Worm (Caenorhabditis elegans) whole organism, L3 larva: ENCODE data around the gene C14C10.1.

Experiments used
- aly-2 ChIP-seq: fragments of 150-350 bp; optimal IDR thresholded peaks from 2 replicates; lab custom pipeline; 2014; ENCODE audit warnings: missing biosample characterization, missing genetic modification characterization
- ama-1 ChIP-seq: fragments of 150-350 bp; optimal IDR thresholded peaks from 2 replicates; lab custom pipeline; 2018
- ceh-16 ChIP-seq: sonication (generic microtip); optimal IDR thresholded peaks from 2 replicates; lab custom pipeline; 2017; ENCODE audit warnings: missing biosample characterization, missing genetic modification characterization
- ceh-82 ChIP-seq: fragments of 150-350 bp; optimal IDR thresholded peaks from 2 replicates; lab custom pipeline; 2014; ENCODE audit warnings: missing biosample characterization, missing genetic modification characterization
- ceh-9 ChIP-seq: sonication (generic microtip); optimal IDR thresholded peaks from 2 replicates; lab custom pipeline; 2018; ENCODE audit warnings: missing biosample characterization, missing genetic modification characterization
- daf-12 ChIP-seq: fragments of 150-350 bp; optimal IDR thresholded peaks from 2 replicates; lab custom pipeline; 2014; ENCODE audit warnings: missing biosample characterization, missing genetic modification reagents, missing genetic modification characterization
- egl-27 ChIP-seq: sonication (generic microtip); optimal IDR thresholded peaks from 4 replicates; lab custom pipeline; 2017; ENCODE audit warnings: missing biosample characterization, missing genetic modification reagents, missing genetic modification characterization
- egl-5 ChIP-seq: fragments of 150-350 bp; optimal IDR thresholded peaks from 2 replicates; lab custom pipeline; 2017; ENCODE audit warnings: missing biosample characterization, missing genetic modification reagents, missing genetic modification characterization, inconsistent platforms
- elt-2 ChIP-seq: sonication (generic microtip); optimal IDR thresholded peaks from 2 replicates; lab custom pipeline; 2016; ENCODE audit warnings: missing genetic modification reagents, mild to moderate bottlenecking, missing genetic modification characterization, missing compliant biosample characterization
- eor-1 ChIP-seq, 2 experiments: fragments of 150-350 bp; optimal IDR thresholded peaks; 2 replicates each; lab custom pipeline; 2014 to 2018; ENCODE audit warnings: missing biosample characterization in 2 of 2, missing genetic modification characterization in 2 of 2
- fkh-10 ChIP-seq: sonication (generic microtip); optimal IDR thresholded peaks from 2 replicates; lab custom pipeline; 2017; ENCODE audit warnings: missing biosample characterization, missing genetic modification reagents, missing genetic modification characterization
- fkh-2 ChIP-seq: fragments of 150-350 bp; optimal IDR thresholded peaks from 2 replicates; lab custom pipeline; 2014; ENCODE audit warnings: missing biosample characterization, missing genetic modification reagents, missing genetic modification characterization
- hmg-11 ChIP-seq: sonication (generic microtip); optimal IDR thresholded peaks from 2 replicates; lab custom pipeline; 2016; ENCODE audit warnings: missing genetic modification characterization, missing compliant biosample characterization
- lin-15B ChIP-seq: fragments of 150-350 bp; optimal IDR thresholded peaks from 2 replicates; lab custom pipeline; 2014; ENCODE audit warnings: missing biosample characterization, missing genetic modification characterization
- lin-39 ChIP-seq: fragments of 150-350 bp; optimal IDR thresholded peaks from 2 replicates; lab custom pipeline; 2018; ENCODE audit warnings: missing biosample characterization, missing genetic modification reagents, missing genetic modification characterization
- nfya-1 ChIP-seq: sonication (generic microtip); optimal IDR thresholded peaks from 2 replicates; lab custom pipeline; 2017; ENCODE audit warnings: missing genetic modification characterization, mild to moderate bottlenecking, missing compliant biosample characterization, antibody characterized with exemption, moderate library complexity; ENCODE audit not compliant: insufficient read depth
- nhr-11 ChIP-seq: fragments of 150-350 bp; optimal IDR thresholded peaks from 2 replicates; lab custom pipeline; 2014; ENCODE audit warnings: missing biosample characterization, missing genetic modification characterization
- nhr-23 ChIP-seq: fragments of 150-350 bp; optimal IDR thresholded peaks from 2 replicates; lab custom pipeline; 2014; ENCODE audit warnings: missing biosample characterization, missing genetic modification reagents, missing genetic modification characterization
- nhr-25 ChIP-seq: sonication (generic microtip); optimal IDR thresholded peaks from 2 replicates; lab custom pipeline; 2017; ENCODE audit warnings: missing biosample characterization, missing genetic modification characterization
- nhr-28 ChIP-seq: fragments of 150-350 bp; optimal IDR thresholded peaks from 2 replicates; lab custom pipeline; 2014; ENCODE audit warnings: missing biosample characterization, missing genetic modification characterization
- nhr-43 ChIP-seq: sonication (generic microtip); optimal IDR thresholded peaks from 2 replicates; lab custom pipeline; 2016; ENCODE audit warnings: mild to moderate bottlenecking, missing genetic modification characterization, missing compliant biosample characterization; ENCODE audit not compliant: poor library complexity, severe bottlenecking
- nhr-67 ChIP-seq: fragments of 150-350 bp; optimal IDR thresholded peaks from 2 replicates; lab custom pipeline; 2014; ENCODE audit warnings: missing biosample characterization, missing genetic modification characterization
- nhr-76 ChIP-seq: fragments of 150-350 bp; sonication (generic microtip); optimal IDR thresholded peaks from 5 replicates; lab custom pipeline; 2014; ENCODE audit warnings: missing biosample characterization, missing genetic modification characterization
- pha-4 ChIP-seq: fragments of 150-350 bp; optimal IDR thresholded peaks from 2 replicates; lab custom pipeline; 2014; ENCODE audit warnings: missing biosample characterization, missing genetic modification reagents, missing genetic modification characterization
- pqm-1 ChIP-seq: fragments of 150-350 bp; optimal IDR thresholded peaks from 2 replicates; lab custom pipeline; 2017; ENCODE audit warnings: missing biosample characterization, missing genetic modification characterization, inconsistent platforms
- sea-2 ChIP-seq: fragments of 150-350 bp; sonication (generic microtip); optimal IDR thresholded peaks from 4 replicates; lab custom pipeline; 2014; ENCODE audit warnings: missing biosample characterization, missing genetic modification reagents, missing genetic modification characterization
- snpc-4 ChIP-seq: fragments of 150-350 bp; optimal IDR thresholded peaks from 2 replicates; lab custom pipeline; 2014; ENCODE audit warnings: missing biosample characterization, missing genetic modification characterization
- unc-39 ChIP-seq: sonication (generic microtip); optimal IDR thresholded peaks from 4 replicates; lab custom pipeline; 2017; ENCODE audit warnings: missing biosample characterization, missing genetic modification characterization
- ztf-4 ChIP-seq: fragments of 150-350 bp; optimal IDR thresholded peaks from 2 replicates; lab custom pipeline; 2014; ENCODE audit warnings: missing biosample characterization, missing genetic modification characterization

Gene C14C10.1

DNA sequence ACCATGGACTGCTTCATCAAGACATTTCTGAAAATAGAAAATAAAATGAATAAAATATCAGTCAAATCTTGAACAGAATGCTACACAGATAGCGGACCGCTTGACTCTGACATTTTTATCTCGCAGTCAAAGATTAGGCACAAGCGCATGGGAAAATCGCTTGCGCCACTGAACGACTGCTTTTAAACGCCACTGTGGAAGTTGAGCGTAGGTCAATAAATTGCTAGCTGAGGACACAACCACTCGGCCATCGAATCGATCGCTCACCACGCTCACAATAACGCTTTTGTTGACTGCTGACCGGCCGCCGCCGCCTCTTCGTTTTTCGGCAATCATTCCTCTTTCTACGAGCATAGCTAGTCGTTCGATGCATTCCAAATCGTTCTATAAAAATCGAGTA is 8.7 kb downstream of the C14C10.1 start (continued):
- TF ChIP-seq nhr-25 (tag; lab: Kevin White, UChicago) (peak; percentile 71), lin-39 (tag; lab: Kevin White, UChicago) (peak; percentile 57), eor-1 (tag; optimal IDR thresholded peaks at IDR 0.05; lab: Kevin White, UChicago) (no peak)

DNA sequence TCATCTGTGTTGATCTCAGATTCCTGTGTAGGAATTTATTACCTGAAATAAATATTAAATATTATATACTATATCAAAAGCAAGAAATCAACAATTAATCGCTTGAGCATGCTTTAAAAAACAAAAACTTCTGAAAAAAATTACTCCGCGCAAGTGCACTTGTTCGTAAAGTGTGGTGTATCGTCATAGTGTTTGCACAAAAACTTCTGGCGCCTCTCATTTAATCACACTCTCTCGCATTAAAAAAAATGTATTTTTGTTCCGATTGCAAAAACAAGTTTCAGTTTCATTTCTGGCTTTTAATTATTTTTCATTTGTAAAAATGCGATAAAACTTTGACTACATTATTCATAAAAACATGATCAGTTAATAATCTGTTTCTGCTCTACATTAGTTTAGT is 11.0 kb downstream of the C14C10.1 start, which contains the start of the genes C14C10.10 and ril-2:
C14C10.10 (minus strand) TSS at position 19 of the 400 bp plus-strand sequence.
ril-2 (minus strand) TSS at position 48 of the 400 bp plus-strand sequence.
- TF ChIP-seq nhr-25 (tag; lab: Kevin White, UChicago) (no peak), nfya-1 (tag; lab: Kevin White, UChicago) (peak; percentile 34)
- TF ChIP-seq, all 47 proteins: peak for 1

DNA sequence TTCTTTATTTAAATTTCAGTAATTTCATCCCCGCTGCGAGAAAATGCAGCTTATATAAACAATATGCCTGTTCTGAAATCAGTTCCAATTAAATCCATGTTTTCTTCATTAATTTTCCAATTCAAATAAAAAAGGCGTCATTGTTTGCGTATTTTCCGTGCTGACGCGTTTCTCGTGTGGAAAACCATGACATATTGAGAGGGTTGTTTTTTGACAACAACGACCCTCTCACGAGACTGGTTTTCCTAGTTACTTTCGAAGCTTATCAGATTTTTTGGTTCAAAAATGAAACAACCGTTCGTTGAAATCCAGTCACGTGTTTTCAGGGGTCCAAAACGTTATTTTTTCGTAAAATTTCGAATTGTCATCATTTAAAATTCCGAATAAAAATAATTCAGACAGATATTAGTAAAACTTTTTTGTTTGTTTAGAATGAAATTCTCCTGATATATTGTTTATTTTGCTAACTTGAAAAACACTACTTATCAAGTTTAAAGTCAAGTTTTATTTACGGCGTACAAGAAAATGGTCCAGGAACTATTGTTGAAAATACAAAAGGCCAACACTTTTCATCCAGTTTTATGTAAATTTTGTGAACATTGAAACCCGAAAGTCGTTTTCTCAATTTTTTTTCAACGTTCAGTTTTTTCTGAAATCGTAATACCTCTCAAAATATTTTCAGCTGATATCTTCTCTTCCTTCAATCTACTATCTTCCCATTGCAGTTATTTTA is 11.5 kb downstream of the C14C10.1 start, which contains the start of gene C14C10.5:
C14C10.5 (plus strand) TSS at position 683 of the 733 bp plus-strand sequence.
- TF ChIP-seq pha-4 (tag; lab: Kevin White, UChicago) = peak; percentile 55
- TF ChIP-seq egl-5 (tag; lab: Kevin White, UChicago) = no peak
- TF ChIP-seq hmg-11 (tag; lab: Kevin White, UChicago) = peak; percentile 27
- TF ChIP-seq fkh-2 = no peak
- peak; percentile 16 for TF ChIP-seq elt-2 (tag; lab: Kevin White, UChicago)

ce11 chrV:12601835-12602234 is 13.7 kb downstream of the C14C10.1 start:
- TF ChIP-seq unc-39 (no peak), nhr-11 (no peak), nhr-25 (tag; lab: Kevin White, UChicago) (no peak), aly-2 (tag; lab: Kevin White, UChicago) (no peak), eor-1 (tag; optimal IDR thresholded peaks at IDR 0.05; lab: Kevin White, UChicago) (no peak), ztf-4 (no peak), pqm-1 (tag; lab: Kevin White, UChicago) (no peak), fkh-10 (GFP tag; lab: Kevin White, UChicago) (no peak), sea-2 (GFP tag; lab: Kevin White, UChicago) (no peak), egl-27 (tag; lab: Kevin White, UChicago) (no peak), ceh-82 (tag; lab: Kevin White, UChicago) (no peak), nhr-76 (no peak)
- TF ChIP-seq, all 47 proteins: peak for 0

- TF ChIP-seq nfya-1 (tag; lab: Kevin White, UChicago) (no peak), nhr-28 (no peak), ceh-9 (no peak), nhr-23 (no peak), nhr-11 (no peak), nhr-43 (tag; lab: Kevin White, UChicago) (no peak), ceh-16 (tag; lab: Kevin White, UChicago) (no peak), nhr-67 (tag; lab: Kevin White, UChicago) (no peak), lin-15B (tag; lab: Kevin White, UChicago) (no peak)
These were observed 19.0 kb downstream of the C14C10.1 start, which contains the start of gene erg-28 for ce11 chrV:12607113-12607512. Gene erg-28, plus strand, starts transcription at chrV:12607413.

- no peak for TF ChIP-seq ama-1 (lab: Kevin White, UChicago)
These were observed 20.7 kb downstream of the C14C10.1 start, which contains the start of gene ZC116.5 for ce11 chrV:12608857-12609256. Gene ZC116.5, minus strand, starts transcription at chrV:12608957.

DNA sequence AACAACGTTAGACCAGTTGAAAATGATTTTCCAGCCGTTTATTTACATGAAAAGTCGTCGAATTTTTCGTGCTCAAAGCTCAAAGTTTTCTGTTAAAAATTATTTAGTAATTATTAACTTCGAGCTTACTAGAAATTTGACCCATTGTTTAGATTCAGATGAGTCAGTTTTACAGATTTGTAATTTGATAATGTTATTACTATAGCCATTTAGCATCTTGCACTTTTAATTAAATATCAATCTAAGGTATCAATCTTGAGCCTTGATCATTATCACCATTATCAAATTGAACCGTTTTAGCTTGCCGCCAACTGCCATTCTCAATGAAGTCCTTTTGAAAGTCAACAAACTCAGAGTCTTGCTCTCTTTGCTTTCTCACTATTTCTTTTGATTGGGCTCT is 21.4 kb downstream of the C14C10.1 start, which contains the start of gene ZC116.1:
ZC116.1 (plus strand) TSS at position 301 of the 400 bp plus-strand sequence.
- TF ChIP-seq lin-15B (tag; lab: Kevin White, UChicago) (no peak), nfya-1 (tag; lab: Kevin White, UChicago) (no peak), fkh-10 (GFP tag; lab: Kevin White, UChicago) (no peak), daf-12 (tag; lab: Kevin White, UChicago) (no peak), nhr-43 (tag; lab: Kevin White, UChicago) (no peak), ztf-4 (no peak), snpc-4 (tag; lab: Kevin White, UChicago) (no peak), hmg-11 (tag; lab: Kevin White, UChicago) (no peak), egl-27 (tag; lab: Kevin White, UChicago) (no peak)
